Fruit fly (Drosophila melanogaster) whole organism, embryonic: ENCODE data around the gene ZnT77C.

Experiments used
- BEAF-32 ChIP-seq: fragments of 200-800 bp; sonication (Bioruptor generic); optimal IDR thresholded peaks from 3 replicates; lab custom pipeline; 2017; ENCODE audit warnings: missing biosample characterization, missing genetic modification characterization, mild to moderate bottlenecking, moderate library complexity, missing genetic modification reagents
- CG11504 ChIP-seq: fragments of 200-800 bp; sonication (Bioruptor generic); optimal IDR thresholded peaks from 3 replicates; lab custom pipeline; 2019; ENCODE audit warnings: missing biosample characterization, mild to moderate bottlenecking, missing genetic modification characterization, moderate library complexity
- CG12769 ChIP-seq: fragments of 200-800 bp; sonication (Bioruptor generic); optimal IDR thresholded peaks from 2 replicates; lab custom pipeline; 2019; ENCODE audit warnings: missing biosample characterization, mild to moderate bottlenecking, missing genetic modification characterization, moderate library complexity
- CG13296 ChIP-seq: fragments of 200-800 bp; sonication (Bioruptor generic); optimal IDR thresholded peaks from 3 replicates; lab custom pipeline; 2018; ENCODE audit warnings: missing biosample characterization, mild to moderate bottlenecking, missing genetic modification characterization
- CG14710 ChIP-seq: fragments of 200-800 bp; sonication (Bioruptor generic); optimal IDR thresholded peaks from 3 replicates; lab custom pipeline; 2019; ENCODE audit warnings: missing biosample characterization, mild to moderate bottlenecking, missing genetic modification characterization, moderate library complexity
- CG15269 ChIP-seq: fragments of 200-800 bp; sonication (Bioruptor generic); optimal IDR thresholded peaks from 2 replicates; lab custom pipeline; 2018; ENCODE audit warnings: missing biosample characterization, mild to moderate bottlenecking, missing genetic modification characterization, moderate library complexity
- CG15514 ChIP-seq: fragments of 200-800 bp; sonication (Bioruptor generic); optimal IDR thresholded peaks from 3 replicates; lab custom pipeline; 2017; ENCODE audit warnings: missing biosample characterization, missing genetic modification characterization, mild to moderate bottlenecking, moderate library complexity, missing genetic modification reagents
- CG15601 ChIP-seq: fragments of 200-800 bp; sonication (Bioruptor generic); optimal IDR thresholded peaks from 3 replicates; lab custom pipeline; 2019; ENCODE audit warnings: missing biosample characterization, mild to moderate bottlenecking, missing genetic modification characterization, moderate library complexity
- CG1603 ChIP-seq: fragments of 200-800 bp; sonication (Bioruptor generic); optimal IDR thresholded peaks from 2 replicates; lab custom pipeline; 2019; ENCODE audit warnings: missing biosample characterization, mild to moderate bottlenecking, missing genetic modification characterization, moderate library complexity
- CG17361 ChIP-seq: fragments of 200-800 bp; sonication (Bioruptor generic); IDR thresholded peaks from 3 replicates; pipeline ENCODE4 v1.3.6; 2022; ENCODE audit warnings: missing biosample characterization, missing genetic modification characterization
- CG17385 ChIP-seq: fragments of 200-800 bp; sonication (Bioruptor generic); optimal IDR thresholded peaks from 3 replicates; lab custom pipeline; 2018; ENCODE audit warnings: missing biosample characterization, mild to moderate bottlenecking, missing genetic modification characterization
- CG17829 ChIP-seq: fragments of 200-800 bp; optimal IDR thresholded peaks from 2 replicates; lab custom pipeline; 2019; ENCODE audit warnings: missing biosample characterization, mild to moderate bottlenecking, missing genetic modification characterization, moderate library complexity
- CG18764 ChIP-seq: fragments of 200-800 bp; sonication (Bioruptor generic); optimal IDR thresholded peaks from 3 replicates; lab custom pipeline; 2016; ENCODE audit warnings: missing biosample characterization, missing genetic modification characterization
- CG2116 ChIP-seq: fragments of 200-800 bp; sonication (Bioruptor generic); optimal IDR thresholded peaks from 3 replicates; lab custom pipeline; 2018; ENCODE audit warnings: missing biosample characterization, mild to moderate bottlenecking, missing genetic modification characterization
- CG31441 ChIP-seq: fragments of 200-800 bp; sonication (Bioruptor generic); IDR thresholded peaks from 2 replicates; pipeline ENCODE4 v1.3.6; 2022; ENCODE audit warnings: missing biosample characterization, missing genetic modification characterization
- CG6175 ChIP-seq: fragments of 200-800 bp; sonication (Bioruptor generic); IDR thresholded peaks from 3 replicates; pipeline ENCODE4 v1.3.6; 2022; ENCODE audit warnings: missing biosample characterization, missing genetic modification characterization
- CG7839 ChIP-seq: fragments of 200-800 bp; sonication (Bioruptor generic); optimal IDR thresholded peaks from 3 replicates; lab custom pipeline; 2018; ENCODE audit warnings: missing biosample characterization, mild to moderate bottlenecking, missing genetic modification characterization, moderate library complexity
- CG8924 ChIP-seq: fragments of 200-800 bp; optimal IDR thresholded peaks from 3 replicates; lab custom pipeline; 2019; ENCODE audit warnings: missing biosample characterization, mild to moderate bottlenecking, missing genetic modification characterization, moderate library complexity
- CG9797 ChIP-seq: fragments of 200-800 bp; sonication (Bioruptor generic); optimal IDR thresholded peaks from 3 replicates; lab custom pipeline; 2018; ENCODE audit warnings: missing biosample characterization, mild to moderate bottlenecking, missing genetic modification characterization
- CG9932 ChIP-seq: fragments of 200-800 bp; sonication (Bioruptor generic); IDR thresholded peaks from 2 replicates; pipeline ENCODE4 v1.3.6; 2022; ENCODE audit warnings: missing biosample characterization, missing genetic modification characterization
- Dll ChIP-seq: fragments of 200-800 bp; sonication (Bioruptor generic); IDR thresholded peaks from 4 replicates; pipeline ENCODE4 v1.3.6; 2022; ENCODE audit warnings: missing biosample characterization, missing genetic modification characterization; ENCODE audit not compliant: partially characterized antibody
- Drgx ChIP-seq: fragments of 200-800 bp; sonication (Bioruptor generic); IDR thresholded peaks from 2 replicates; pipeline ENCODE4 v1.3.6; 2022; ENCODE audit warnings: missing biosample characterization, missing genetic modification characterization
- Fer1 ChIP-seq: fragments of 200-800 bp; sonication (Bioruptor generic); optimal IDR thresholded peaks from 2 replicates; lab custom pipeline; 2017; ENCODE audit warnings: missing biosample characterization, mild to moderate bottlenecking, missing genetic modification characterization
- H2.0 ChIP-seq: fragments of 200-800 bp; sonication (Bioruptor generic); IDR thresholded peaks from 2 replicates; pipeline ENCODE4 v1.3.6; 2022; ENCODE audit warnings: missing biosample characterization, missing genetic modification characterization
- Hmr ChIP-seq: fragments of 200-800 bp; sonication (Bioruptor generic); optimal IDR thresholded peaks from 3 replicates; lab custom pipeline; 2017; ENCODE audit warnings: mild to moderate bottlenecking, missing biosample characterization, missing genetic modification reagents, missing genetic modification characterization
- Jarid2 ChIP-seq: fragments of 200-800 bp; sonication (Bioruptor generic); optimal IDR thresholded peaks from 3 replicates; lab custom pipeline; 2017; ENCODE audit warnings: mild to moderate bottlenecking, missing biosample characterization, missing genetic modification reagents, missing genetic modification characterization
- Lhr ChIP-seq: fragments of 200-800 bp; sonication (Bioruptor generic); optimal IDR thresholded peaks from 3 replicates; lab custom pipeline; 2017; ENCODE audit warnings: mild to moderate bottlenecking, missing biosample characterization, missing genetic modification reagents, missing genetic modification characterization
- Mad ChIP-seq: fragments of 200-800 bp; sonication (Bioruptor generic); optimal IDR thresholded peaks from 2 replicates; lab custom pipeline; 2016; ENCODE audit warnings: missing biosample characterization, missing genetic modification characterization
- Nf-YA ChIP-seq: fragments of 200-800 bp; sonication (Bioruptor generic); IDR thresholded peaks from 2 replicates; pipeline ENCODE4 v1.3.6; 2022; ENCODE audit warnings: missing biosample characterization, missing genetic modification characterization
- Nf-YC ChIP-seq: fragments of 200-800 bp; optimal IDR thresholded peaks from 3 replicates; lab custom pipeline; 2019; ENCODE audit warnings: missing biosample characterization, mild to moderate bottlenecking, missing genetic modification characterization, moderate library complexity
- Sin3A ChIP-seq: fragments of >200 bp; optimal IDR thresholded peaks from 2 replicates; lab custom pipeline; 2018
- Sry-β ChIP-seq: fragments of 200-800 bp; sonication (Bioruptor generic); optimal IDR thresholded peaks from 2 replicates; lab custom pipeline; 2018; ENCODE audit warnings: missing biosample characterization, mild to moderate bottlenecking, missing genetic modification characterization, moderate library complexity
- Trl ChIP-seq, 3 experiments: fragments of >200 bp in 2 of 3; fragments of 200-800 bp in 1 of 3; sonication (Bioruptor generic) in 1 of 3; optimal IDR thresholded peaks; 2 replicates in 1 of 3; 3 replicates in 2 of 3; lab custom pipeline; 2016 to 2017; ENCODE audit warnings: missing biosample characterization in 1 of 3, missing genetic modification characterization in 1 of 3
- YL-1 ChIP-seq: fragments of 200-800 bp; sonication (Bioruptor generic); optimal IDR thresholded peaks from 3 replicates; lab custom pipeline; 2017; ENCODE audit warnings: missing biosample characterization, mild to moderate bottlenecking, missing genetic modification characterization
- az2 ChIP-seq: fragments of 200-800 bp; sonication (Bioruptor generic); optimal IDR thresholded peaks from 3 replicates; lab custom pipeline; 2016; ENCODE audit warnings: missing biosample characterization, missing genetic modification characterization
- gfzf ChIP-seq: fragments of 200-800 bp; sonication (Bioruptor generic); optimal IDR thresholded peaks from 2 replicates; lab custom pipeline; 2016; ENCODE audit warnings: missing biosample characterization, mild to moderate bottlenecking, missing genetic modification characterization, moderate library complexity
- ken ChIP-seq: fragments of 200-800 bp; sonication (Bioruptor generic); IDR thresholded peaks from 3 replicates; pipeline ENCODE4 v1.3.6; 2022; ENCODE audit warnings: missing biosample characterization, missing genetic modification characterization
- nerfin-1 ChIP-seq: fragments of 200-800 bp; sonication (Bioruptor generic); optimal IDR thresholded peaks from 3 replicates; lab custom pipeline; 2019; ENCODE audit warnings: missing biosample characterization, mild to moderate bottlenecking, missing genetic modification characterization, moderate library complexity
- nmo ChIP-seq: fragments of 200-800 bp; sonication (Bioruptor generic); optimal IDR thresholded peaks from 2 replicates; lab custom pipeline; 2018; ENCODE audit warnings: missing biosample characterization, mild to moderate bottlenecking, missing genetic modification characterization, moderate library complexity
- onecut ChIP-seq: fragments of 200-800 bp; sonication (Bioruptor generic); IDR thresholded peaks from 2 replicates; pipeline ENCODE4 v1.3.6; 2022; ENCODE audit warnings: missing biosample characterization, missing genetic modification characterization
- phol ChIP-seq: fragments of 200-800 bp; sonication (Bioruptor generic); optimal IDR thresholded peaks from 3 replicates; lab custom pipeline; 2018; ENCODE audit warnings: missing biosample characterization, mild to moderate bottlenecking, missing genetic modification characterization, moderate library complexity
- pzg ChIP-seq: fragments of 200-800 bp; sonication (Bioruptor generic); optimal IDR thresholded peaks from 3 replicates; lab custom pipeline; 2018; ENCODE audit warnings: missing biosample characterization, mild to moderate bottlenecking, missing genetic modification characterization, moderate library complexity
- sens ChIP-seq: fragments of 200-800 bp; sonication (Bioruptor generic); peaks from one replicate; lab custom pipeline; 2016; ENCODE audit warnings: missing biosample characterization, missing genetic modification characterization
- sug ChIP-seq: fragments of 200-800 bp; optimal IDR thresholded peaks from 2 replicates; lab custom pipeline; 2019; ENCODE audit warnings: missing biosample characterization, mild to moderate bottlenecking, missing genetic modification characterization, moderate library complexity
- tin ChIP-seq: fragments of 200-800 bp; sonication (Bioruptor generic); optimal IDR thresholded peaks from 3 replicates; lab custom pipeline; 2016; ENCODE audit warnings: missing biosample characterization, missing genetic modification characterization
- trem ChIP-seq: fragments of 200-800 bp; optimal IDR thresholded peaks from 3 replicates; lab custom pipeline; 2019; ENCODE audit warnings: missing biosample characterization, mild to moderate bottlenecking, missing genetic modification characterization, moderate library complexity
- usp ChIP-seq: fragments of >200 bp; optimal IDR thresholded peaks from 2 replicates; lab custom pipeline; 2017; ENCODE audit warnings: missing biosample characterization, missing genetic modification characterization

ZnT77C gene

DNA sequence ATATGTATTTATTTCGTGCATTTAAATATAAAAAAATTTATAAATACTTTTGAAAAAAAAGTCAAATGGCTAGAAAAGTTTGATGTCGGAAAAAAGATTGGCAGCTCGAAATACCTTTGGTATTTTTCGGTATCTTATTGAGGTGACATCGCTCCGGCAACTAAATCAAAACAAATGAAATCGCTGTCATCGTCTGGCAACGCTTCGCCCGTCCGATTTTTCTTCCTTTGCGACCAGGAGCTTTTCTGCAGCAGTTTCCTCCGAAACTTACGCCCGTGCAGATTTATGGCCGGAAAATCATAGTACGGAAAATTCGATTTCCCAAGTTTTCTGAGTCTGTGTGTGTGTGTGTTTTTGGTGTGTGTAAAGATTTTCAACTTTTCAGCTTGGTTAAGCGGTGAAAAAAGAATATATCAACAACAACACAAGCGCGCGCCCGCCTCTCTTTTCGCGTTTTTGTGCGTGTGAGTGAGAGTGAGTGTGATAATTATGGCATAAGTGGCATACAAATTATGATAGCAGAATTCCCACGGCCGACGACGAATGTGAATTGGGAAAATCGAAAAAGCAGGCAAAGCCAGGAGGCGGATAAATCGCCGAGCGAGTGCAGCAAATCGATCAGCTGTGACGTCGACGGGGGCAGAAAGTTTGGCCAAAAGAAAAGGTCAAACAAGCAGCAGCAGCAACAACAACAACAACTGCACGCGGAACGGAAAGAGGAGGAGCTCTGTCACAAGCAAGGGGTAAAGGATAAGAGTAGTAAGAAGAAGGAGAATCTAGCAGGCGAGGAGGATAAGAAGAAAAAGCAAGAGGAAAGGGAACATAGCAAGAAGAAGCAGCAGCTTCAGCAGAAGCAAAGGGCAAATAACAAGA is 2.6 kb upstream of the ZnT77C start, which contains the start of gene CG32425 (continued):
- TF ChIP-seq CG1603 (tag; lab: Kevin White, UChicago) (peak; percentile 48), CG12769 (tag; lab: Kevin White, UChicago) (peak; percentile 7), Nf-YA (GFP tag; lab: Robert Waterston, UW) (no peak), CG2116 (peak; percentile 44), sug (tag; lab: Kevin White, UChicago) (peak; percentile 15), trem (peak; percentile 97), Sry-β (GFP tag; lab: Kevin White, UChicago) (peak; percentile 64), CG6175 (GFP tag; lab: Robert Waterston, UW) (no peak), CG14710 (tag; lab: Kevin White, UChicago) (peak; percentile 28), YL-1 (peak; percentile 51), CG17829 (tag; lab: Kevin White, UChicago) (peak; percentile 6), CG17385 (GFP tag; lab: Kevin White, UChicago) (peak; percentile 75), sens (GFP tag; lab: Kevin White, UChicago) (peak; percentile 65), CG9932 (GFP tag; lab: Robert Waterston, UW) (peak; percentile 35; the same call in 1 of the 2 replicates), CG9797 (GFP tag; lab: Kevin White, UChicago) (peak; percentile 35), Drgx (GFP tag; lab: Robert Waterston, UW) (no peak), tin (GFP tag; lab: Kevin White, UChicago) (peak; percentile 5), gfzf (GFP tag; lab: Kevin White, UChicago) (peak; percentile 47), Trl (optimal IDR thresholded peaks at IDR 0.05; lab: Kevin White, UChicago) (peak in 1 of 2 experiments; percentile 32), Trl (GFP tag; optimal IDR thresholded peaks at IDR 0.05; lab: Kevin White, UChicago) (no peak), Hmr (GFP tag; lab: Kevin White, UChicago) (peak; percentile 25), nmo (GFP tag; lab: Kevin White, UChicago) (peak; percentile 26), CG8924 (tag; lab: Kevin White, UChicago) (no peak), Dll (0 out of 4 replicates have a peak, but pooled peaks have one; percentile 26), CG17361 (0 out of 3 replicates have a peak, but pooled peaks have one; percentile 21), pzg (GFP tag; lab: Kevin White, UChicago) (peak; percentile 64), usp (GFP tag; lab: Kevin White, UChicago) (no peak), Jarid2 (GFP tag; lab: Kevin White, UChicago) (no peak), Lhr (peak; percentile 63), CG15269 (tag; lab: Kevin White, UChicago) (peak; percentile 21), CG13296 (GFP tag; lab: Kevin White, UChicago) (peak; percentile 6), CG31441 (GFP tag; lab: Robert Waterston, UW) (0 out of 2 replicates have a peak, but pooled peaks have one; percentile 9), CG7839 (peak; percentile 18), nerfin-1 (peak; percentile 8), onecut (GFP tag; lab: Robert Waterston, UW) (0 out of 2 replicates have a peak, but pooled peaks have one; percentile 27), CG15601 (tag; lab: Kevin White, UChicago) (no peak), Sin3A (lab: Kevin White, UChicago) (no peak), CG15514 (GFP tag; lab: Kevin White, UChicago) (peak; percentile 91), phol (tag; lab: Kevin White, UChicago) (peak; percentile 40), ken (GFP tag; lab: Robert Waterston, UW) (peak; percentile 49; the same call in 1 of the 3 replicates), Nf-YC (tag; lab: Kevin White, UChicago) (peak; percentile 25), CG18764 (GFP tag; lab: Kevin White, UChicago) (no peak), H2.0 (GFP tag; lab: Robert Waterston, UW) (no peak), az2 (peak; percentile 11), BEAF-32 (peak; percentile 35), Fer1 (GFP tag; lab: Kevin White, UChicago) (peak; percentile 37), Mad (GFP tag; lab: Kevin White, UChicago) (no peak), CG11504 (peak; percentile 46)
